Fruit fly (Drosophila melanogaster) Kc167 (cell line): ENCODE measurements around the gene AGO2.

Experiments
- Myc ChIP-seq: fragments of >200 bp; optimal IDR thresholded peaks from 2 replicates; lab custom pipeline; 2017; ENCODE audit warnings: missing external identifiers
- Sin3A ChIP-seq: fragments of >200 bp; optimal IDR thresholded peaks from 2 replicates; lab custom pipeline; 2018; ENCODE audit warnings: missing external identifiers
- psq ChIP-seq: fragments of >200 bp; optimal IDR thresholded peaks from 2 replicates; lab custom pipeline; 2017; ENCODE audit warnings: missing external identifiers

DNA sequence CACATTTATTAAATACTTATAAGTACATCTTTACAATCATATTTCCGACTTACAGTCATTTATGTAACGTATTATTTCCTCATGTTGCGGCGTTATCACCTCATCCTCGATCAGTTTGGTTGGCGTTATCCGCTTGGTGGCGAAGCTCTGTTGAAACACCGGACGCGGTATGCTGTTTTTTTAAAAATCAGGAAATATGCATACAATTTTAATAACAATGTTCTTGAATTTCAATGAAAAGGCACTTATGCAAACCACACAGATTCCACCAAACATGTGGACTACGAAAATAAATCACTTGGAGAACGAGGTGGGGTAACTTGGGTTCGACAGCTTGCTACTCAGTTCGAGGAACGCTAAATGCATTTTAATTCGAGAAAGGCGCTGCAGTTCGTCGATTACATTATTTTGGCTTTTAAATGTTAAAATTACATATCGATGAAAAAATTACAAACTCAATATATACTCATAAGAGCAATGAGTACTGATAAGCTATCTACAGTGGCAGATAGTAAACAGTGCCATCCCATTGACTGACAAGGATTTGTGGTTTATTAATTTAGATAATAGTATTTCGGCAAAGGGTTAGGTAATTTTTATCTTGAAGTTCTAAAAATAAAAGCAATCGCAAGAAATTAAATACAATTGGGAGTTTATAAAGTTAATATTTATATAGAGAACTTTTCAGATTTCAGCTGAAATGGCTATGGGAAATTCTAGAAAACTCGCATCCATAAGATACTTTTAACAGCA, 47.6 kb upstream of the AGO2 start:
- TF ChIP-seq Myc (lab: Kevin White, UChicago), result no peak
- no peak for TF ChIP-seq psq
- no peak for TF ChIP-seq Sin3A (lab: Kevin White, UChicago)
